Worm (Caenorhabditis elegans) whole organism, early embryonic: Measurements from ENCODE around the gene hlh-33.

Source experiments
- B0310.2 ChIP-seq: sonication (generic microtip); optimal IDR thresholded peaks from 2 replicates; lab custom pipeline; 2016; ENCODE audit warnings: mild to moderate bottlenecking, missing genetic modification characterization, missing compliant biosample characterization
- F13C5.2 ChIP-seq: sonication (generic microtip); optimal IDR thresholded peaks from 2 replicates; lab custom pipeline; 2017; ENCODE audit warnings: mild to moderate bottlenecking, missing genetic modification characterization, inconsistent platforms, missing compliant biosample characterization
- aly-1 ChIP-seq: sonication (generic microtip); optimal IDR thresholded peaks from 2 replicates; lab custom pipeline; 2016; ENCODE audit warnings: missing genetic modification characterization, missing compliant biosample characterization
- ama-1 ChIP-seq: fragments of 150-350 bp; optimal IDR thresholded peaks from 2 replicates; lab custom pipeline; 2014
- ceh-13 ChIP-seq: fragments of 200-800 bp; sonication (Bioruptor generic); optimal IDR thresholded peaks from 2 replicates; lab custom pipeline; 2018; ENCODE audit warnings: mild to moderate bottlenecking, missing genetic modification characterization, missing compliant biosample characterization
- ceh-36 ChIP-seq: sonication (generic microtip); optimal IDR thresholded peaks from 2 replicates; lab custom pipeline; 2016; ENCODE audit warnings: missing genetic modification characterization, inconsistent platforms, missing compliant biosample characterization
- ets-7 ChIP-seq: sonication (generic microtip); optimal IDR thresholded peaks from 2 replicates; lab custom pipeline; 2016; ENCODE audit warnings: missing genotype, missing genetic modification characterization, missing compliant biosample characterization
- flt-1 ChIP-seq: fragments of 200-800 bp; sonication (Bioruptor generic); IDR thresholded peaks from 2 replicates; pipeline ENCODE4 v1.3.6; 2022; ENCODE audit warnings: missing genetic modification characterization, missing compliant biosample characterization
- hmbx-1 ChIP-seq: sonication (generic microtip); optimal IDR thresholded peaks from 2 replicates; lab custom pipeline; 2016; ENCODE audit warnings: mild to moderate bottlenecking, missing genetic modification characterization, missing compliant biosample characterization
- hmg-4 ChIP-seq: fragments of 200-800 bp; sonication (Bioruptor generic); optimal IDR thresholded peaks from 2 replicates; lab custom pipeline; 2018; ENCODE audit warnings: mild to moderate bottlenecking, missing genetic modification characterization, missing compliant biosample characterization
- hnd-1 ChIP-seq: sonication (generic microtip); optimal IDR thresholded peaks from 2 replicates; lab custom pipeline; 2016; ENCODE audit warnings: missing genetic modification characterization, missing compliant biosample characterization
- pes-1 ChIP-seq: fragments of 200-800 bp; sonication (Bioruptor generic); IDR thresholded peaks from 2 replicates; pipeline ENCODE4 v1.3.6; 2022; ENCODE audit warnings: missing genetic modification reagents, missing genetic modification characterization, missing compliant biosample characterization
- scrt-1 ChIP-seq: fragments of 200-800 bp; sonication (Bioruptor generic); IDR thresholded peaks from 2 replicates; pipeline ENCODE4 v1.3.6; 2022; ENCODE audit warnings: missing genetic modification characterization, missing compliant biosample characterization
- sea-1 ChIP-seq: fragments of 200-800 bp; sonication (Bioruptor generic); conservative IDR thresholded peaks from 2 replicates; pipeline ENCODE4 v1.3.6; 2022; ENCODE audit warnings: missing genetic modification characterization, missing compliant biosample characterization
- tbx-11 ChIP-seq: fragments of 200-800 bp; sonication (Bioruptor generic); IDR thresholded peaks from 2 replicates; pipeline ENCODE4 v1.3.6; 2022; ENCODE audit warnings: missing genetic modification characterization, missing compliant biosample characterization
- tbx-37 ChIP-seq: fragments of 200-800 bp; sonication (Bioruptor generic); conservative IDR thresholded peaks from 2 replicates; pipeline ENCODE4 v1.3.6; 2022; ENCODE audit warnings: missing genetic modification reagents, missing genetic modification characterization, missing compliant biosample characterization
- tra-4 ChIP-seq: sonication (generic microtip); optimal IDR thresholded peaks from 2 replicates; lab custom pipeline; 2017; ENCODE audit warnings: missing genetic modification characterization, missing compliant biosample characterization

Gene hlh-33

ce11 chrIII:1853944-1854343 is 1.2 kb upstream of the hlh-33 start:
- TF ChIP-seq aly-1 (tag; lab: Kevin White, UChicago) (no peak), hnd-1 (tag; lab: Kevin White, UChicago) (no peak), hmg-4 (GFP tag; lab: Kevin White, UChicago) (no peak), ceh-13 (no peak), ceh-36 (no peak), tbx-11 (no peak), ama-1 (lab: Kevin White, UChicago) (no peak), flt-1 (no peak), pes-1 (GFP tag; lab: Robert Waterston, UW) (no peak), B0310.2 (tag; lab: Kevin White, UChicago) (no peak), sea-1 (GFP tag; lab: Robert Waterston, UW) (no peak), tra-4 (tag; lab: Kevin White, UChicago) (no peak), ets-7 (no peak), hmbx-1 (tag; lab: Kevin White, UChicago) (no peak)

DNA sequence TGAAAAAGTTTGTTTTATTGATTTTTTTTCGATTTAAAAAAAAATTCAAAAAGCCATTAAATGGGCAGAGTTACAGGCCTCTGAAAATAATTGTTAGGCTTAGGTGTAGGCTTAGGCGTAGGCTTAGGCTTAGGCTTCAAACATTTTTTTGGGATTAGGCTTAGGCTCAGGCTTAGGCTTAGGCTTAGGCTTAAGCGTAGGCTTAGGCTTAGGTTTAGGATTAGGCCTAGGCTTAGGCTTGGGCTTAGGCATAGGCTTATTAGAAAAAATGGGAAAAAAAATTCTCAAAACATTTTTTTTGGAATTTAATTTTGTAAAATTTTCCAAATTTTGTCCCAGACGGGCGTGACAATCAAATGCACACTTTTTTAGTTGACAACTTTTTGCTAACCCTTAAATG is 983 bp downstream of the hlh-33 start:
- peak; percentile 83 for TF ChIP-seq ceh-36
- TF ChIP-seq tra-4 (tag; lab: Kevin White, UChicago), result no peak
- TF ChIP-seq B0310.2 (tag; lab: Kevin White, UChicago), result no peak
- TF ChIP-seq sea-1 (GFP tag; lab: Robert Waterston, UW), result no peak
- no peak for TF ChIP-seq F13C5.2
- no peak for TF ChIP-seq ets-7

DNA sequence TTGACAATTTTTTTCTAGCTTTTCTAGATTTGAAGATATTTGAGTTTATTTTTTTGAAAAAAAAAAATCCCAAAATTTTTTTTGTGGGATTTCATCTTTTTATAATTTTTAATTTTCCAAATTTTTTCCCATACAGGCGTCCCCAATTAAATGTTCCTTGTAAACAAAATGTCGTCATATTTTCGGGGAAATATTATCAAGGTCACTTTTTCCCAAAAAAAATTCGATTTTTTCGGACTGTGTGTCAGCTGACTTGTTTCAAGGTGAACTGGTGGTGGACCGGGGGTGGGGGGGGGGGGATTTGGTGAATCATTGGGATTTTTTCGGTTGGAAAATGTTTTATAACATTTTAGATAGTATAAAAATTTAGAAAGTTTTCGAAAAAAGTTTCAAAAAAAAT is 1.5 kb downstream of the hlh-33 start:
- no peak for TF ChIP-seq ama-1 (lab: Kevin White, UChicago)
- TF ChIP-seq flt-1, result no peak
- TF ChIP-seq B0310.2 (tag; lab: Kevin White, UChicago), result no peak
- no peak for TF ChIP-seq tra-4 (tag; lab: Kevin White, UChicago)
- no peak for TF ChIP-seq ets-7
- TF ChIP-seq pes-1 (GFP tag; lab: Robert Waterston, UW), result no peak
- no peak for TF ChIP-seq tbx-37
- no peak for TF ChIP-seq scrt-1 (GFP tag; lab: Robert Waterston, UW)
- TF ChIP-seq ceh-36, result no peak
- no peak for TF ChIP-seq hmbx-1 (tag; lab: Kevin White, UChicago)
- TF ChIP-seq F13C5.2, result no peak
- no peak for TF ChIP-seq tbx-11
- no peak for TF ChIP-seq sea-1 (GFP tag; lab: Robert Waterston, UW)
- no peak for TF ChIP-seq ceh-13

- TF ChIP-seq pes-1 (GFP tag; lab: Robert Waterston, UW), result peak; percentile 82
- TF ChIP-seq tbx-11, result 0 out of 2 replicates have a peak, but pooled peaks have one; percentile 44
- TF ChIP-seq aly-1 (tag; lab: Kevin White, UChicago), result no peak
- TF ChIP-seq hmg-4 (GFP tag; lab: Kevin White, UChicago), result peak; percentile 81
- TF ChIP-seq ceh-36, result peak; percentile 77
- no peak for TF ChIP-seq hmbx-1 (tag; lab: Kevin White, UChicago)
- TF ChIP-seq hnd-1 (tag; lab: Kevin White, UChicago), result peak; percentile 53
- TF ChIP-seq ets-7, result no peak
- peak; percentile 43 for TF ChIP-seq B0310.2 (tag; lab: Kevin White, UChicago)
- TF ChIP-seq sea-1 (GFP tag; lab: Robert Waterston, UW), result peak; percentile 72; the same call in 1 of the 2 replicates
- TF ChIP-seq tra-4 (tag; lab: Kevin White, UChicago), result peak; percentile 47
- no peak for TF ChIP-seq ama-1 (lab: Kevin White, UChicago)
- TF ChIP-seq flt-1, result peak; percentile 69
- TF ChIP-seq tbx-37, result peak; percentile 49; the same call in 1 of the 2 replicates
- peak; percentile 96 for TF ChIP-seq F13C5.2
- peak; percentile 51 for TF ChIP-seq ceh-13
- peak; percentile 70; the same call in 1 of the 2 replicates for TF ChIP-seq scrt-1 (GFP tag; lab: Robert Waterston, UW)
Observed at ce11 chrIII:1859532-1859931, 4.3 kb downstream of the hlh-33 start, which contains the start of gene ddp-1. TSS of gene ddp-1 (plus strand) at chrIII:1859888.

DNA sequence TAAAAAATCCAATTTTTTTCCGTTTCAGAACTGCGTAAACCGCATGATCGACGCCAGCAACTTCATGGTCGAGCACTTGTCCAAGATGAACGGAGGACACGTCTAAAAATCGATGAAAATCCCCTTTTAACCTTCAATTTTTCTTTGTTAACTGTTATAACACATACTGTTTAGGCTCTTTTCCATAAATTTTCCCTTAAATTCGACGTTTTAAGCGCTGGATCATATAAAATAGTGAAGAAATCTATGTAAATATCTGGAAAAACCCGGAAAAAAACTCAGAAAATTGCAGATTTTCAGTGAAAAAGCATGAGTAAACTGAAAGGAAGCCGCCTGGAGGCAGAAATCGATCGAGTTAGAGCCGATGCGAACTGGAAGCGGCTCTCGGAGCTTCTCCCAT is 4.9 kb downstream of the hlh-33 start, which contains the start of gene ttc-7:
Gene ttc-7 (plus strand): TSS at position 301 of the 400 bp plus-strand sequence.
- TF ChIP-seq tbx-37, result no peak
- TF ChIP-seq scrt-1 (GFP tag; lab: Robert Waterston, UW), result no peak
- no peak for TF ChIP-seq hmg-4 (GFP tag; lab: Kevin White, UChicago)
- no peak for TF ChIP-seq hnd-1 (tag; lab: Kevin White, UChicago)
- TF ChIP-seq sea-1 (GFP tag; lab: Robert Waterston, UW), result no peak
- no peak for TF ChIP-seq aly-1 (tag; lab: Kevin White, UChicago)
- no peak for TF ChIP-seq ceh-13
- TF ChIP-seq ceh-36, result no peak
- TF ChIP-seq hmbx-1 (tag; lab: Kevin White, UChicago), result no peak
- no peak for TF ChIP-seq ama-1 (lab: Kevin White, UChicago)
- no peak for TF ChIP-seq B0310.2 (tag; lab: Kevin White, UChicago)
- TF ChIP-seq ets-7, result no peak
- TF ChIP-seq pes-1 (GFP tag; lab: Robert Waterston, UW), result no peak
- TF ChIP-seq tra-4 (tag; lab: Kevin White, UChicago), result no peak
- no peak for TF ChIP-seq flt-1

DNA sequence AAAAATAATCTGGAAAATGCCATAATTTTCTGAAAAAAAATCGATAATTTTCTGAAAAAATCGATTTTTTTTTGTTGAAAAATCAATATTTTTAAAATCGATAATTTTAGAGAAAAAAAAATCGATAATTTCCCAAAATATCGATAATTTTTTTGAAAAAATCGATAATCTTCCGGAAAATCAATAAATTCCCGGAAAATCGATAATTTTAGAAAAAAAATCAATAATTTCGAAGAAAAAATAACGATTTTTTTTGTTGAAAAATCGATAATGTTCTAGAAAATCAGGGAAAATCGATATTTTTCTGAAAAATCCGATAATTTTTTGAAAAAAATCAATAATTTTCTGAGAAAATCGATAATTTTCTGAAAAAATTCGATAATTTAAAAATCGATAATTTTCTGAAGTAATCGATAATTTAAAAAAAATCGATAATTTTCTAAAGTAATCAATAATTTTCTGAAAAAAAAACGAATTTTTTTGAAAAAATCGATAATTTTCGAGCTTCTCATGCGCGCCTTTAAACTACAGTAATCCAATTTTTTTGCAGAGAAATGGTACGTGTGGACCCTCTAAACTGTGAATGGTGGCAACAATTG is 21.2 kb downstream of the hlh-33 start:
- no peak for TF ChIP-seq sea-1 (GFP tag; lab: Robert Waterston, UW)
- TF ChIP-seq ceh-13, result no peak
- TF ChIP-seq pes-1 (GFP tag; lab: Robert Waterston, UW), result no peak
- TF ChIP-seq hmg-4 (GFP tag; lab: Kevin White, UChicago), result no peak
- TF ChIP-seq ets-7, result no peak
- TF ChIP-seq hnd-1 (tag; lab: Kevin White, UChicago), result no peak
- TF ChIP-seq aly-1 (tag; lab: Kevin White, UChicago), result no peak

DNA sequence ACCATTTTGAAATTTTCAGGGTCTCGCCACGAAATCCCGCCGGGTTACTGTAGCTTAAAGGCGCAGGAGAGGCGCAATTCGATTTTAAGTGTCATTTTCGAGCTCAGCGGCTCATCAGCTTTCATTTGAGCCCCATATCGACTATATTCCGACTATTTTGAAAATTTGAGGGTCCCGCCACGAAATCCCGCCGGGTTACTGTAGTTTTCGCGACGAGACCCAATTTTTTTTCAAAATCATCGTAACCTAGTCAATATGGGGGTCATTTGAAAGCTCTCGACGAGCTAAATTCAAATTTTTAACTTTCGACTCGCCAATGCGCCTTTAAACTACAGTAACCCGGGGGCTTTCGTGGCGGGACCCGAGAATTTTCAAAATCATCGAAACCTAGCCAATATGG is 22.0 kb downstream of the hlh-33 start:
- TF ChIP-seq F13C5.2 (no peak), hnd-1 (tag; lab: Kevin White, UChicago) (no peak), ceh-13 (no peak), ama-1 (lab: Kevin White, UChicago) (no peak), ceh-36 (no peak)
